Fruit fly (Drosophila melanogaster) whole organism, embryonic: Measurements from ENCODE around the gene IscU.

Experiments used
- Abd-B ChIP-seq: fragments of 200-800 bp; sonication (Bioruptor generic); optimal IDR thresholded peaks from 2 replicates; lab custom pipeline; 2018; ENCODE audit warnings: missing biosample characterization, mild to moderate bottlenecking, missing genetic modification characterization, moderate library complexity
- CG11723 ChIP-seq: fragments of 200-800 bp; sonication (Bioruptor generic); optimal IDR thresholded peaks from 2 replicates; lab custom pipeline; 2017; ENCODE audit warnings: missing biosample characterization, mild to moderate bottlenecking, missing genetic modification characterization
- CG14441 ChIP-seq: fragments of 200-800 bp; sonication (Bioruptor generic); IDR thresholded peaks from 2 replicates; pipeline ENCODE4 v1.3.6; 2022; ENCODE audit warnings: missing biosample characterization, missing genetic modification characterization
- CG14710 ChIP-seq: fragments of 200-800 bp; sonication (Bioruptor generic); optimal IDR thresholded peaks from 3 replicates; lab custom pipeline; 2019; ENCODE audit warnings: missing biosample characterization, mild to moderate bottlenecking, missing genetic modification characterization, moderate library complexity
- CG14965 ChIP-seq: fragments of 200-800 bp; sonication (Bioruptor generic); optimal IDR thresholded peaks from 2 replicates; lab custom pipeline; 2016; ENCODE audit warnings: missing biosample characterization, missing genetic modification characterization, borderline replicate concordance
- CG15269 ChIP-seq: fragments of 200-800 bp; sonication (Bioruptor generic); optimal IDR thresholded peaks from 2 replicates; lab custom pipeline; 2018; ENCODE audit warnings: missing biosample characterization, mild to moderate bottlenecking, missing genetic modification characterization, moderate library complexity
- CG30431 ChIP-seq: fragments of 200-800 bp; sonication (Bioruptor generic); optimal IDR thresholded peaks from 2 replicates; lab custom pipeline; 2017; ENCODE audit warnings: missing biosample characterization, missing genetic modification characterization
- CG42726 ChIP-seq: fragments of 200-800 bp; sonication (Bioruptor generic); IDR thresholded peaks from 2 replicates; pipeline ENCODE4 v1.3.6; 2022; ENCODE audit warnings: missing biosample characterization, missing genetic modification characterization; ENCODE audit not compliant: partially characterized antibody
- CG4820 ChIP-seq: fragments of 200-800 bp; sonication (Bioruptor generic); optimal IDR thresholded peaks from 3 replicates; lab custom pipeline; 2016; ENCODE audit warnings: missing biosample characterization, missing genetic modification characterization
- CG6654 ChIP-seq: fragments of 200-800 bp; sonication (Bioruptor generic); optimal IDR thresholded peaks from 2 replicates; lab custom pipeline; 2017; ENCODE audit warnings: missing biosample characterization, mild to moderate bottlenecking, missing genetic modification characterization
- CG7357 ChIP-seq: fragments of 200-800 bp; sonication (Bioruptor generic); IDR thresholded peaks from 3 replicates; pipeline ENCODE4 v1.3.6; 2022; ENCODE audit warnings: missing biosample characterization, missing genetic modification characterization
- CG8290 ChIP-seq, 3 experiments: fragments of 200-800 bp; sonication (Bioruptor generic); optimal IDR thresholded peaks; 2 replicates each; lab custom pipeline; 2016 to 2019; ENCODE audit warnings: missing biosample characterization in 3 of 3, missing genetic modification characterization in 3 of 3, mild to moderate bottlenecking in 2 of 3, moderate library complexity in 1 of 3
- CHES-1-like ChIP-seq: fragments of 200-800 bp; sonication (Bioruptor generic); optimal IDR thresholded peaks from 2 replicates; lab custom pipeline; 2016; ENCODE audit warnings: missing biosample characterization, missing genetic modification characterization
- D19B ChIP-seq: fragments of 200-800 bp; sonication (Bioruptor generic); optimal IDR thresholded peaks from 2 replicates; lab custom pipeline; 2017; ENCODE audit warnings: missing biosample characterization, mild to moderate bottlenecking, missing genetic modification characterization
- Dip2 ChIP-seq: fragments of 200-800 bp; sonication (Bioruptor generic); IDR thresholded peaks from 2 replicates; pipeline ENCODE4 v1.3.6; 2022; ENCODE audit warnings: missing biosample characterization, missing genetic modification characterization
- Eip74EF ChIP-seq, 2 experiments: fragments of 200-800 bp in 1 of 2; fragments of >200 bp in 1 of 2; sonication (Bioruptor generic) in 1 of 2; optimal IDR thresholded peaks; 2 replicates each; lab custom pipeline; 2017 to 2019; ENCODE audit warnings: missing biosample characterization in 2 of 2, missing genetic modification characterization in 2 of 2, mild to moderate bottlenecking in 1 of 2, moderate library complexity in 1 of 2
- H2.0 ChIP-seq: fragments of 200-800 bp; sonication (Bioruptor generic); IDR thresholded peaks from 2 replicates; pipeline ENCODE4 v1.3.6; 2022; ENCODE audit warnings: missing biosample characterization, missing genetic modification characterization
- Hand ChIP-seq: fragments of 200-800 bp; sonication (Bioruptor generic); optimal IDR thresholded peaks from 2 replicates; lab custom pipeline; 2017; ENCODE audit warnings: mild to moderate bottlenecking, missing biosample characterization, missing genetic modification reagents, missing genetic modification characterization
- Meics ChIP-seq: fragments of 200-800 bp; sonication (Bioruptor generic); optimal IDR thresholded peaks from 2 replicates; lab custom pipeline; 2017; ENCODE audit warnings: missing biosample characterization, mild to moderate bottlenecking, missing genetic modification characterization
- Sry-δ ChIP-seq: fragments of 200-800 bp; sonication (Bioruptor generic); optimal IDR thresholded peaks from 2 replicates; lab custom pipeline; 2016; ENCODE audit warnings: missing biosample characterization, missing genetic modification characterization
- Xbp1 ChIP-seq: fragments of 200-800 bp; sonication (Bioruptor generic); optimal IDR thresholded peaks from 3 replicates; lab custom pipeline; 2016; ENCODE audit warnings: missing biosample characterization, mild to moderate bottlenecking, missing genetic modification characterization
- bab2 ChIP-seq: fragments of 200-800 bp; sonication (Bioruptor generic); optimal IDR thresholded peaks from 2 replicates; lab custom pipeline; 2016; ENCODE audit warnings: missing biosample characterization, missing genetic modification characterization
- bsh ChIP-seq, 2 experiments: fragments of 200-800 bp; sonication (Bioruptor generic); optimal IDR thresholded peaks; 2 replicates each; lab custom pipeline; 2017 to 2018; ENCODE audit warnings: mild to moderate bottlenecking in 2 of 2, missing biosample characterization in 2 of 2, missing genetic modification characterization in 2 of 2, moderate library complexity in 1 of 2
- btn ChIP-seq: fragments of 200-800 bp; sonication (Bioruptor generic); optimal IDR thresholded peaks from 2 replicates; lab custom pipeline; 2016; ENCODE audit warnings: missing biosample characterization, missing genetic modification characterization
- chif ChIP-seq, 2 experiments: fragments of 200-800 bp; sonication (Bioruptor generic); optimal IDR thresholded peaks; 3 replicates each; lab custom pipeline; 2016; ENCODE audit warnings: missing biosample characterization in 2 of 2, missing genetic modification characterization in 2 of 2
- chm ChIP-seq: fragments of 200-800 bp; sonication (Bioruptor generic); IDR thresholded peaks from 2 replicates; pipeline ENCODE4 v1.3.6; 2022; ENCODE audit warnings: missing biosample characterization, missing genetic modification characterization
- dpn ChIP-seq, 2 experiments: fragments of 200-800 bp; sonication (Bioruptor generic); optimal IDR thresholded peaks; 3 replicates each; lab custom pipeline; 2016; ENCODE audit warnings: missing biosample characterization in 2 of 2, missing genetic modification characterization in 2 of 2
- gcm2 ChIP-seq: fragments of 200-800 bp; sonication (Bioruptor generic); optimal IDR thresholded peaks from 2 replicates; lab custom pipeline; 2016; ENCODE audit warnings: missing biosample characterization, missing genetic modification characterization
- grn ChIP-seq: fragments of 200-800 bp; sonication (Bioruptor generic); optimal IDR thresholded peaks from 3 replicates; lab custom pipeline; 2017; ENCODE audit warnings: missing biosample characterization, missing genetic modification characterization
- gsb-n ChIP-seq: fragments of 200-800 bp; sonication (Bioruptor generic); optimal IDR thresholded peaks from 3 replicates; lab custom pipeline; 2018; ENCODE audit warnings: missing biosample characterization, mild to moderate bottlenecking, missing genetic modification characterization
- kay ChIP-seq: fragments of 200-800 bp; sonication (Bioruptor generic); optimal IDR thresholded peaks from 2 replicates; lab custom pipeline; 2016; ENCODE audit warnings: missing biosample characterization, missing genetic modification characterization
- knrl ChIP-seq: fragments of 200-800 bp; sonication (Bioruptor generic); IDR thresholded peaks from 3 replicates; pipeline ENCODE4 v1.3.6; 2022; ENCODE audit warnings: missing biosample characterization, missing genetic modification characterization; ENCODE audit not compliant: partially characterized antibody
- nerfin-1 ChIP-seq: fragments of 200-800 bp; sonication (Bioruptor generic); optimal IDR thresholded peaks from 3 replicates; lab custom pipeline; 2019; ENCODE audit warnings: missing biosample characterization, mild to moderate bottlenecking, missing genetic modification characterization, moderate library complexity
- nom ChIP-seq: fragments of 200-800 bp; sonication (Bioruptor generic); optimal IDR thresholded peaks from 2 replicates; lab custom pipeline; 2017; ENCODE audit warnings: missing biosample characterization, missing genetic modification characterization, mild to moderate bottlenecking, moderate library complexity, missing genetic modification reagents
- onecut ChIP-seq: fragments of 200-800 bp; sonication (Bioruptor generic); IDR thresholded peaks from 2 replicates; pipeline ENCODE4 v1.3.6; 2022; ENCODE audit warnings: missing biosample characterization, missing genetic modification characterization
- peb ChIP-seq: fragments of 200-800 bp; sonication (Bioruptor generic); IDR thresholded peaks from 2 replicates; pipeline ENCODE4 v1.3.6; 2022; ENCODE audit warnings: missing biosample characterization, missing genetic modification characterization
- pita ChIP-seq: fragments of 200-800 bp; sonication (Bioruptor generic); optimal IDR thresholded peaks from 2 replicates; lab custom pipeline; 2017; ENCODE audit warnings: missing biosample characterization, mild to moderate bottlenecking, missing genetic modification characterization
- rib ChIP-seq: fragments of 200-800 bp; sonication (Bioruptor generic); IDR thresholded peaks from 2 replicates; pipeline ENCODE4 v1.3.6; 2022; ENCODE audit warnings: missing biosample characterization, missing genetic modification characterization
- ro ChIP-seq: fragments of 200-800 bp; sonication (Bioruptor generic); IDR thresholded peaks from 2 replicates; pipeline ENCODE4 v1.3.6; 2022; ENCODE audit warnings: missing biosample characterization, missing genetic modification characterization
- salm ChIP-seq: fragments of 200-800 bp; sonication (Bioruptor generic); optimal IDR thresholded peaks from 2 replicates; lab custom pipeline; 2018; ENCODE audit warnings: missing biosample characterization, mild to moderate bottlenecking, missing genetic modification characterization
- stwl ChIP-seq: fragments of 200-800 bp; sonication (Bioruptor generic); optimal IDR thresholded peaks from 3 replicates; lab custom pipeline; 2018; ENCODE audit warnings: missing biosample characterization, mild to moderate bottlenecking, missing genetic modification characterization, moderate library complexity
- tin ChIP-seq: fragments of 200-800 bp; sonication (Bioruptor generic); optimal IDR thresholded peaks from 3 replicates; lab custom pipeline; 2016; ENCODE audit warnings: missing biosample characterization, missing genetic modification characterization
- tll ChIP-seq, 2 experiments: fragments of 200-800 bp in 1 of 2; fragments of >200 bp in 1 of 2; sonication (Bioruptor generic) in 1 of 2; optimal IDR thresholded peaks; 2 replicates each; lab custom pipeline; 2017 to 2019; ENCODE audit warnings: missing biosample characterization in 2 of 2, missing genetic modification characterization in 2 of 2, mild to moderate bottlenecking in 1 of 2, moderate library complexity in 1 of 2
- ttk ChIP-seq: fragments of 200-800 bp; sonication (Bioruptor generic); IDR thresholded peaks from 2 replicates; pipeline ENCODE4 v2.1.2; 2022; ENCODE audit warnings: missing biosample characterization, missing genetic modification characterization
- tup ChIP-seq: fragments of 200-800 bp; sonication (Bioruptor generic); optimal IDR thresholded peaks from 2 replicates; lab custom pipeline; 2016; ENCODE audit warnings: missing biosample characterization, mild to moderate bottlenecking, missing genetic modification characterization, moderate library complexity
- unc-4 ChIP-seq: fragments of 200-800 bp; sonication (Bioruptor generic); IDR thresholded peaks from 2 replicates; pipeline ENCODE4 v1.3.6; 2022; ENCODE audit warnings: missing biosample characterization, missing genetic modification characterization; ENCODE audit not compliant: partially characterized antibody
- wor ChIP-seq: fragments of 200-800 bp; sonication (Bioruptor generic); IDR thresholded peaks from 2 replicates; pipeline ENCODE4 v1.3.6; 2022; ENCODE audit warnings: missing biosample characterization, missing genetic modification characterization
- zfh2 ChIP-seq: fragments of 200-800 bp; sonication (Bioruptor generic); optimal IDR thresholded peaks from 2 replicates; lab custom pipeline; 2016; ENCODE audit warnings: missing biosample characterization, missing genetic modification characterization

IscU gene

DNA sequence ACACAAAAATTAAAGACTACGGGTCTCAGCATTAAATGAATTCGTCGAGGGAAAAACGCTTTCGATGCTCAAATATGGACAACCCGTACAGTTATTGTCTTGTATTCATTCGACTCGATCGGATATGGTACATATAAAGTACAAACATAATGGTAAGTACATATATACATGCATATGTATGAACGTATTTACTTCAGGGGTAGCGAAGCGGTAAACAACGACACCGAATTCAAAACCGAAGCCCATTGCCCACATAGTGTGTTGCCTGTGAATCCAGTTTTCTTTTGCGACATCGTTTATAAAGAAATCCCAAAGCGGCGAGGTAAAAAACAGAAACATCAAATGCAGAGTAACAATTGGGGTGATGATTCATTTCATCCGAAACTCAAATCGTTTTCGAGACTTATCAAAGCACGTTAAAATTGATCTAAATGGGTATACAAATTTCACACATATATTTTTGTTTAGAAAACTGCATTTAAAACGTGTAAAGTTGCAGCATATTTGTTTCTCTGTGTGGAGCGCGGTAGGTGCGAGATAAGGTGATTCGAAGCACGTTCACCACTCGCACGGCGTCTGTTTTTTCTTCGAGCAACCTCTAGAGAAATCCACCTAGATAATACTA is 11.5 kb downstream of the IscU start (continued):
- TF ChIP-seq ttk = peak; percentile 46; the same call in 1 of the 2 replicates
- TF ChIP-seq CG42726 (GFP tag; lab: Robert Waterston, UW) = no peak
- peak; percentile 64 for TF ChIP-seq kay (GFP tag; lab: Kevin White, UChicago)
- TF ChIP-seq CG14710 (tag; lab: Kevin White, UChicago) = peak; percentile 32
- TF ChIP-seq salm (tag; lab: Kevin White, UChicago) = peak; percentile 26
- TF ChIP-seq H2.0 (GFP tag; lab: Robert Waterston, UW) = 0 out of 2 replicates have a peak, but pooled peaks have one; percentile 37
- peak; percentile 43 to 44 for TF ChIP-seq dpn (GFP tag; optimal IDR thresholded peaks at IDR 0.05; lab: Kevin White, UChicago)
- no peak for TF ChIP-seq unc-4 (GFP tag; lab: Robert Waterston, UW)
- no peak for TF ChIP-seq peb
- TF ChIP-seq tll (GFP tag; optimal IDR thresholded peaks at IDR 0.05; lab: Kevin White, UChicago) = no peak
- peak; percentile 50 for TF ChIP-seq grn (GFP tag; lab: Kevin White, UChicago)
- no peak for TF ChIP-seq Meics
- TF ChIP-seq D19B (GFP tag; lab: Kevin White, UChicago) = no peak
- TF ChIP-seq Abd-B (GFP tag; lab: Kevin White, UChicago) = peak; percentile 39
- no peak for TF ChIP-seq pita (GFP tag; lab: Kevin White, UChicago)
- TF ChIP-seq knrl (GFP tag; lab: Robert Waterston, UW) = no peak
- TF ChIP-seq CG15269 (tag; lab: Kevin White, UChicago) = peak; percentile 63
- no peak for TF ChIP-seq CG6654 (GFP tag; lab: Kevin White, UChicago)
- no peak for TF ChIP-seq CG8290 (GFP tag; optimal IDR thresholded peaks at IDR 0.05; lab: Kevin White, UChicago)
- peak in 1 of 2 experiments; percentile 23 for TF ChIP-seq CG8290 (tag; optimal IDR thresholded peaks at IDR 0.05; lab: Kevin White, UChicago)
- no peak for TF ChIP-seq CG11723 (GFP tag; lab: Kevin White, UChicago)
- peak; percentile 40 to 64 for TF ChIP-seq bsh (GFP tag; optimal IDR thresholded peaks at IDR 0.05; lab: Kevin White, UChicago)
- TF ChIP-seq nom (GFP tag; lab: Kevin White, UChicago) = peak; percentile 40
- TF ChIP-seq ro (GFP tag; lab: Robert Waterston, UW) = no peak
- TF ChIP-seq gcm2 (GFP tag; lab: Kevin White, UChicago) = peak; percentile 41
- no peak for TF ChIP-seq CHES-1-like (GFP tag; lab: Kevin White, UChicago)
- TF ChIP-seq nerfin-1 (tag; lab: Kevin White, UChicago) = no peak
- TF ChIP-seq onecut (GFP tag; lab: Robert Waterston, UW) = 0 out of 2 replicates have a peak, but pooled peaks have one; percentile 8
- TF ChIP-seq tup (GFP tag; lab: Kevin White, UChicago) = peak; percentile 4
- peak; percentile 42 for TF ChIP-seq CG14965 (GFP tag; lab: Kevin White, UChicago)
- no peak for TF ChIP-seq rib (GFP tag; lab: Robert Waterston, UW)
- TF ChIP-seq tin (GFP tag; lab: Kevin White, UChicago) = peak; percentile 19
- TF ChIP-seq gsb-n (tag; lab: Kevin White, UChicago) = peak; percentile 31
- TF ChIP-seq Hand (GFP tag; lab: Kevin White, UChicago) = peak; percentile 29
- peak; percentile 70 for TF ChIP-seq CG14441 (GFP tag; lab: Robert Waterston, UW)
- TF ChIP-seq Dip2 (GFP tag; lab: Robert Waterston, UW) = no peak
- no peak for TF ChIP-seq stwl (tag; lab: Kevin White, UChicago)
- no peak for TF ChIP-seq btn
- TF ChIP-seq chif (GFP tag; optimal IDR thresholded peaks at IDR 0.05; lab: Kevin White, UChicago) = peak in 1 of 2 experiments; percentile 38
- TF ChIP-seq chm = peak; percentile 73; the same call in 1 of the 2 replicates
- peak; percentile 19 for TF ChIP-seq CG30431 (GFP tag; lab: Kevin White, UChicago)
- 0 out of 3 replicates have a peak, but pooled peaks have one; percentile 40 for TF ChIP-seq CG7357
- TF ChIP-seq Sry-δ (GFP tag; lab: Kevin White, UChicago) = no peak
- 0 out of 2 replicates have a peak, but pooled peaks have one; percentile 14 for TF ChIP-seq wor
- TF ChIP-seq Eip74EF (GFP tag; optimal IDR thresholded peaks at IDR 0.05; lab: Kevin White, UChicago) = no peak
- TF ChIP-seq CG4820 (GFP tag; lab: Kevin White, UChicago) = peak; percentile 10
- TF ChIP-seq Xbp1 (GFP tag; lab: Kevin White, UChicago) = peak; percentile 58
- TF ChIP-seq bab2 (GFP tag; lab: Kevin White, UChicago) = peak; percentile 56
- peak; percentile 32 for TF ChIP-seq zfh2 (GFP tag; lab: Kevin White, UChicago)
